Worm (Caenorhabditis elegans) whole organism, L2 larva: Measurements from ENCODE around the gene pges-2.

Source experiments
- C34F6.9 ChIP-seq: fragments of 150-350 bp; optimal IDR thresholded peaks from 2 replicates; lab custom pipeline; 2014; ENCODE audit warnings: missing biosample characterization, missing genetic modification characterization
- F13H6.1 ChIP-seq: sonication (generic microtip); optimal IDR thresholded peaks from 2 replicates; lab custom pipeline; 2016; ENCODE audit warnings: missing genetic modification characterization, missing compliant biosample characterization
- Y55F3AM.14 ChIP-seq: fragments of 200-800 bp; sonication (Bioruptor generic); optimal IDR thresholded peaks from 2 replicates; lab custom pipeline; 2018; ENCODE audit warnings: mild to moderate bottlenecking, missing genetic modification characterization, missing compliant biosample characterization
- ZK546.5 ChIP-seq: sonication (generic microtip); optimal IDR thresholded peaks from 2 replicates; lab custom pipeline; 2017; ENCODE audit warnings: missing biosample characterization, missing genetic modification characterization
- alr-1 ChIP-seq: fragments of 150-350 bp; optimal IDR thresholded peaks from 2 replicates; lab custom pipeline; 2014; ENCODE audit warnings: missing biosample characterization, missing genetic modification characterization
- ama-1 ChIP-seq: fragments of 150-350 bp; optimal IDR thresholded peaks from 2 replicates; lab custom pipeline; 2018; ENCODE audit warnings: inconsistent platforms
- blmp-1 ChIP-seq: sonication (generic microtip); optimal IDR thresholded peaks from 2 replicates; lab custom pipeline; 2017; ENCODE audit warnings: missing genetic modification characterization, mild to moderate bottlenecking, missing compliant biosample characterization, antibody characterized with exemption, moderate library complexity; ENCODE audit not compliant: insufficient read depth
- ceh-16 ChIP-seq: fragments of 150-350 bp; optimal IDR thresholded peaks from 2 replicates; lab custom pipeline; 2014; ENCODE audit warnings: missing biosample characterization, missing genetic modification characterization
- crh-2 ChIP-seq: sonication (generic microtip); optimal IDR thresholded peaks from 2 replicates; lab custom pipeline; 2017; ENCODE audit warnings: missing biosample characterization, missing genetic modification characterization
- dmd-4 ChIP-seq: sonication (generic microtip); optimal IDR thresholded peaks from 2 replicates; lab custom pipeline; 2017; ENCODE audit warnings: missing biosample characterization, missing genetic modification characterization
- egl-27 ChIP-seq: sonication (generic microtip); optimal IDR thresholded peaks from 3 replicates; lab custom pipeline; 2017; ENCODE audit warnings: missing biosample characterization, missing genetic modification reagents, missing genetic modification characterization
- elt-1 ChIP-seq: fragments of 150-350 bp; optimal IDR thresholded peaks from 2 replicates; lab custom pipeline; 2014; ENCODE audit warnings: missing biosample characterization, missing genetic modification characterization
- elt-3 ChIP-seq: sonication (generic microtip); optimal IDR thresholded peaks from 2 replicates; lab custom pipeline; 2017; ENCODE audit warnings: missing biosample characterization, missing genetic modification characterization
- fos-1 ChIP-seq: fragments of 150-350 bp; optimal IDR thresholded peaks from 2 replicates; lab custom pipeline; 2014; ENCODE audit warnings: missing biosample characterization, missing genetic modification characterization
- gmeb-1 ChIP-seq: fragments of 150-350 bp; optimal IDR thresholded peaks from 2 replicates; lab custom pipeline; 2014; ENCODE audit warnings: missing biosample characterization, missing genetic modification characterization
- lin-11 ChIP-seq: fragments of 150-350 bp; sonication (generic microtip); optimal IDR thresholded peaks from 2 replicates; lab custom pipeline; 2014; ENCODE audit warnings: missing biosample characterization, missing genetic modification characterization, inconsistent platforms, mixed read lengths
- lin-13 ChIP-seq: fragments of 150-350 bp; optimal IDR thresholded peaks from 2 replicates; lab custom pipeline; 2014; ENCODE audit warnings: missing biosample characterization, missing genetic modification reagents, missing genetic modification characterization
- lin-39 ChIP-seq: fragments of 150-350 bp; optimal IDR thresholded peaks from 2 replicates; lab custom pipeline; 2014; ENCODE audit warnings: missing biosample characterization, missing genetic modification reagents, missing genetic modification characterization
- lsy-2 ChIP-seq, 2 experiments: fragments of 150-350 bp in 1 of 2; sonication (generic microtip) in 1 of 2; optimal IDR thresholded peaks; 2 replicates each; lab custom pipeline; 2014 to 2017; ENCODE audit warnings: missing biosample characterization in 2 of 2, missing genetic modification characterization in 2 of 2
- mab-5 ChIP-seq: fragments of 150-350 bp; optimal IDR thresholded peaks from 2 replicates; lab custom pipeline; 2014; ENCODE audit warnings: missing biosample characterization, missing genetic modification characterization
- mdl-1 ChIP-seq, 2 experiments: fragments of 150-350 bp in 1 of 2; sonication (generic microtip) in 1 of 2; optimal IDR thresholded peaks; 2 replicates each; lab custom pipeline; 2017; ENCODE audit warnings: missing biosample characterization in 2 of 2, missing genetic modification characterization in 2 of 2
- nhr-11 ChIP-seq: fragments of 150-350 bp; optimal IDR thresholded peaks from 2 replicates; lab custom pipeline; 2014; ENCODE audit warnings: missing biosample characterization, missing genetic modification characterization
- nhr-12 ChIP-seq: fragments of 150-350 bp; optimal IDR thresholded peaks from 2 replicates; lab custom pipeline; 2014; ENCODE audit warnings: missing biosample characterization, missing genetic modification characterization
- nhr-129 ChIP-seq: fragments of 150-350 bp; optimal IDR thresholded peaks from 2 replicates; lab custom pipeline; 2014; ENCODE audit warnings: missing biosample characterization, missing genetic modification characterization
- nhr-21 ChIP-seq: fragments of 150-350 bp; optimal IDR thresholded peaks from 2 replicates; lab custom pipeline; 2014; ENCODE audit warnings: missing biosample characterization, missing genetic modification characterization
- nhr-23 ChIP-seq: fragments of 150-350 bp; optimal IDR thresholded peaks from 2 replicates; lab custom pipeline; 2014; ENCODE audit warnings: missing biosample characterization, missing genetic modification reagents, missing genetic modification characterization
- nhr-237 ChIP-seq: fragments of 150-350 bp; optimal IDR thresholded peaks from 2 replicates; lab custom pipeline; 2014; ENCODE audit warnings: missing biosample characterization, missing genetic modification characterization
- nhr-25 ChIP-seq: fragments of 150-350 bp; sonication (generic microtip); optimal IDR thresholded peaks from 3 replicates; lab custom pipeline; 2014; ENCODE audit warnings: missing biosample characterization, missing genetic modification characterization
- nhr-6 ChIP-seq: fragments of 150-350 bp; optimal IDR thresholded peaks from 2 replicates; lab custom pipeline; 2014; ENCODE audit warnings: missing biosample characterization, missing genetic modification characterization
- nhr-77 ChIP-seq: fragments of 150-350 bp; optimal IDR thresholded peaks from 2 replicates; lab custom pipeline; 2014; ENCODE audit warnings: missing biosample characterization, missing genetic modification characterization
- sem-4 ChIP-seq: fragments of 150-350 bp; optimal IDR thresholded peaks from 2 replicates; lab custom pipeline; 2014; ENCODE audit warnings: missing biosample characterization, missing genetic modification reagents, missing genetic modification characterization
- skn-1 ChIP-seq: sonication (generic microtip); optimal IDR thresholded peaks from 2 replicates; lab custom pipeline; 2017; ENCODE audit warnings: missing biosample characterization, missing genetic modification characterization
- sma-3 ChIP-seq: sonication (generic microtip); optimal IDR thresholded peaks from 2 replicates; lab custom pipeline; 2016; ENCODE audit warnings: missing genetic modification reagents, missing genetic modification characterization, missing compliant biosample characterization
- sma-9 ChIP-seq, 2 experiments: fragments of 150-350 bp in 1 of 2; sonication (generic microtip) in 1 of 2; optimal IDR thresholded peaks; 2 replicates each; lab custom pipeline; 2014 to 2016; ENCODE audit warnings: missing genetic modification characterization in 2 of 2, mild to moderate bottlenecking in 1 of 2, missing biosample characterization in 1 of 2, missing compliant biosample characterization in 1 of 2, missing genetic modification reagents in 1 of 2, moderate library complexity in 1 of 2
- snpc-4 ChIP-seq: fragments of 150-350 bp; optimal IDR thresholded peaks from 2 replicates; lab custom pipeline; 2014; ENCODE audit warnings: missing biosample characterization, missing genetic modification characterization
- unc-39 ChIP-seq: fragments of 150-350 bp; optimal IDR thresholded peaks from 2 replicates; lab custom pipeline; 2014; ENCODE audit warnings: missing biosample characterization, missing genetic modification characterization
- unc-55 ChIP-seq: fragments of 150-350 bp; sonication (generic microtip); optimal IDR thresholded peaks from 3 replicates; lab custom pipeline; 2014; ENCODE audit warnings: missing biosample characterization, missing genetic modification reagents, missing genetic modification characterization
- unc-62 ChIP-seq: fragments of 150-350 bp; optimal IDR thresholded peaks from 2 replicates; lab custom pipeline; 2014; ENCODE audit warnings: missing biosample characterization, missing genetic modification reagents, missing genetic modification characterization
- zag-1 ChIP-seq: fragments of 150-350 bp; optimal IDR thresholded peaks from 2 replicates; lab custom pipeline; 2014; ENCODE audit warnings: missing biosample characterization, missing genetic modification characterization
- ztf-1 ChIP-seq: fragments of 200-800 bp; sonication (Bioruptor generic); conservative IDR thresholded peaks from 2 replicates; pipeline ENCODE4 v1.3.6; 2022; ENCODE audit warnings: missing genetic modification characterization, missing compliant biosample characterization
- ztf-11 ChIP-seq: sonication (generic microtip); optimal IDR thresholded peaks from 2 replicates; lab custom pipeline; 2017; ENCODE audit warnings: missing biosample characterization, missing genetic modification characterization
- ztf-4 ChIP-seq: fragments of 150-350 bp; optimal IDR thresholded peaks from 2 replicates; lab custom pipeline; 2014; ENCODE audit warnings: missing biosample characterization, missing genetic modification characterization

Gene pges-2

DNA sequence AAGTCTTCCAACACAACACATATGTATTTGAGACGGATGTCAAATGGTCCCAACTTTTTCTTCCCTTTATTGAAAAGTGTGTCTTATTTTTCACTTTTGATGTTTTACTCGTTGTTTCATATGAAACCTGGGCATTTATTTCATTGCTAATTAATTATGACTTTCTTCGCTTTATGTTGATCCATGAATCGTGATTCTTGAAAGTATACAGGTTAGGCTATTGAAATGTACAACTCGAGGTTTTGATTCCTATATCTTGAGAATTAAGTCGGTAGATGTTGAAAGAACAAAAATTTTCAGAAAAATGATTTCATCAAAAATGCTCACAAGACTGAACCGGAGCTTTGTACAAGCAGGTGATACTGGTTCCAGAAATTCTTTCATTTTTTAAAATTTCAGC lies 19.5 kb upstream of the pges-2 start, which contains the start of gene nfu-1:
Gene nfu-1, plus strand, starts transcription at position 301 of the 400 bp plus-strand sequence.
- no peak for TF ChIP-seq elt-3 (tag; lab: Kevin White, UChicago)
- no peak for TF ChIP-seq nhr-6 (tag; lab: Kevin White, UChicago)
- no peak for TF ChIP-seq ceh-16 (tag; lab: Kevin White, UChicago)
- no peak for TF ChIP-seq ztf-11
- no peak for TF ChIP-seq sma-9 (GFP tag; optimal IDR thresholded peaks at IDR 0.05; lab: Kevin White, UChicago)
- TF ChIP-seq sma-9 (tag; optimal IDR thresholded peaks at IDR 0.05; lab: Kevin White, UChicago), result no peak
- no peak for TF ChIP-seq fos-1 (tag; lab: Kevin White, UChicago)
- TF ChIP-seq skn-1 (tag; lab: Kevin White, UChicago), result no peak
- TF ChIP-seq mdl-1 (tag; optimal IDR thresholded peaks at IDR 0.05; lab: Kevin White, UChicago), result no peak
- TF ChIP-seq mab-5, result no peak
- TF ChIP-seq alr-1 (tag; lab: Kevin White, UChicago), result no peak
- no peak for TF ChIP-seq gmeb-1
- TF ChIP-seq Y55F3AM.14 (GFP tag; lab: Kevin White, UChicago), result no peak
- TF ChIP-seq nhr-25 (tag; lab: Kevin White, UChicago), result no peak

DNA sequence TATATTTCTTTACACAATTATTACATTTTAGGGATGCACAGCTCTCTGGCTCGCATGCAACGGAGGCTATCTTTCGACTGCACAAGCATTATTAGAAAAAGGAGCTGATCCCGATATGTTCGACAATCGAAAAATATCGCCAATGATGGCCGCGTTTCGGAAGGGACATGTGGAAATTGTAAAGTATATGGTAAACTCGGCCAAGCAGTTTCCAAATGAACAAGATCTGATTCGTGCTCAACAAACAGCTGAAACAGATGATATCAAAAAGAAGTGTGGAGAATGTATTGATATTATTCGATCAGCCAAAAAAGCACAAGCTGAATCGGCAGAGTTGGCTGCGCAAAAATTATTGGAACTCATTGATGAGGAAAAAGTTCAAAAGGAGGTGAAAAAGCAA lies 15.3 kb upstream of the pges-2 start:
- TF ChIP-seq blmp-1 (no peak), ZK546.5 (tag; lab: Kevin White, UChicago) (no peak), ztf-11 (no peak), nhr-129 (tag; lab: Kevin White, UChicago) (no peak), snpc-4 (tag; lab: Kevin White, UChicago) (no peak), crh-2 (tag; lab: Kevin White, UChicago) (no peak), skn-1 (tag; lab: Kevin White, UChicago) (no peak), zag-1 (tag; lab: Kevin White, UChicago) (no peak), ama-1 (lab: Kevin White, UChicago) (no peak), alr-1 (tag; lab: Kevin White, UChicago) (no peak), nhr-11 (tag; lab: Kevin White, UChicago) (no peak), gmeb-1 (no peak), sem-4 (tag; lab: Kevin White, UChicago) (no peak), Y55F3AM.14 (GFP tag; lab: Kevin White, UChicago) (no peak), sma-3 (GFP tag; lab: Kevin White, UChicago) (no peak), nhr-12 (tag; lab: Kevin White, UChicago) (no peak), elt-3 (tag; lab: Kevin White, UChicago) (no peak), lin-39 (tag; lab: Kevin White, UChicago) (no peak), ztf-1 (GFP tag; lab: Robert Waterston, UW) (no peak), lin-11 (no peak)
- TF ChIP-seq, all 48 proteins: peak for 0

DNA sequence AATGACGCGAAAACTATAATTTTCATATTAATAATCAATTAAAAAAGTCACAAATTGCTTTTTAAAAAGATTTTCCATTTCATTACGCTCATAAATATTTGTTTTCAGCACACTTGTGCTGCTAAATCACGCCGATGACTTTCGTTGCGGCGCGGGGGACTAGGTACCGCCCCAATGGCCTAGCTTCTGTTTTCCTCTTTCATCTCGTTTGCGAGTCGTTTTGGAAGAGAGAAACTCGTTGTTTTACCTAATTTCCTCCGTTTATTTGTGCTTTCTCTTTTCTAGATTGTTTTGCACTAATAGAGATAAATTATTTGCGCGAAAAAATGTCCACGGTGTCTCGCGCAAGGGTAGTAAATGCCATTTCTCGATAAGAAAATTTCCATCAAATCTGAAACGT lies 13.4 kb upstream of the pges-2 start:
- TF ChIP-seq nhr-77 (tag; lab: Kevin White, UChicago), result no peak
- no peak for TF ChIP-seq nhr-11 (tag; lab: Kevin White, UChicago)
- TF ChIP-seq nhr-21, result no peak
- TF ChIP-seq ztf-11, result no peak
- no peak for TF ChIP-seq nhr-129 (tag; lab: Kevin White, UChicago)
- TF ChIP-seq nhr-23 (tag; lab: Kevin White, UChicago), result no peak
- TF ChIP-seq ZK546.5 (tag; lab: Kevin White, UChicago), result no peak
- no peak for TF ChIP-seq elt-1
- TF ChIP-seq dmd-4 (tag; lab: Kevin White, UChicago), result no peak
- TF ChIP-seq gmeb-1, result no peak
- TF ChIP-seq lin-11, result no peak
- no peak for TF ChIP-seq alr-1 (tag; lab: Kevin White, UChicago)
- TF ChIP-seq mab-5, result no peak
- no peak for TF ChIP-seq fos-1 (tag; lab: Kevin White, UChicago)
- no peak for TF ChIP-seq ztf-4
- no peak for TF ChIP-seq nhr-12 (tag; lab: Kevin White, UChicago)

DNA sequence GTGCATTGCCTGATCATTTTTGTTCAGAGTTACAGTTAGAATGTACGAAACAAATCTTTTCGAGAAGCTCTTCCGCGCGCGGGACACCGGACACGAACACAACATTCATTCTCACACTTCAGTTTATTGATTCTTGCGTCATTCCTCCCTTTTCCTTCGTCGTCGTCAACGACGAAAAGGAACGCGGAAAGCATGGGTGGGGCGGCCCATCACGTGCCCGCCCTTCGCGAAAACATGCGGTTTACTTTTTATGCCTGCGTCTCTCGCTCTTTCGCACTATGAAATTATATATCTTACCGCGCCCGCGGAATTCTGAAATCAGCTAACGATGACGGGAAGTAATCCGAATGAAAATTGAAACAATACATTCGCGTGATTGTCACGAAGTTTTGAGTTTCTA lies 13.0 kb upstream of the pges-2 start:
- no peak for TF ChIP-seq nhr-237 (tag; lab: Kevin White, UChicago)
- TF ChIP-seq ZK546.5 (tag; lab: Kevin White, UChicago), result no peak
- TF ChIP-seq ztf-4, result no peak
- TF ChIP-seq elt-3 (tag; lab: Kevin White, UChicago), result no peak
- TF ChIP-seq nhr-6 (tag; lab: Kevin White, UChicago), result no peak
- no peak for TF ChIP-seq elt-1
- no peak for TF ChIP-seq Y55F3AM.14 (GFP tag; lab: Kevin White, UChicago)
- TF ChIP-seq egl-27, result no peak
- peak; percentile 71 for TF ChIP-seq nhr-21
- no peak for TF ChIP-seq gmeb-1
- peak; percentile 23 for TF ChIP-seq sem-4 (tag; lab: Kevin White, UChicago)
- peak; percentile 55 for TF ChIP-seq nhr-25 (tag; lab: Kevin White, UChicago)
- no peak for TF ChIP-seq ama-1 (lab: Kevin White, UChicago)
- TF ChIP-seq unc-62 (GFP tag; lab: Kevin White, UChicago), result no peak
- TF ChIP-seq crh-2 (tag; lab: Kevin White, UChicago), result peak; percentile 41
- TF ChIP-seq unc-39 (tag; lab: Kevin White, UChicago), result no peak
- TF ChIP-seq mdl-1 (tag; optimal IDR thresholded peaks at IDR 0.05; lab: Kevin White, UChicago), result peak; percentile 1 to 76
- peak; percentile 53 for TF ChIP-seq sma-3 (GFP tag; lab: Kevin White, UChicago)
- no peak for TF ChIP-seq ceh-16 (tag; lab: Kevin White, UChicago)
- TF ChIP-seq ztf-1 (GFP tag; lab: Robert Waterston, UW), result no peak
- TF ChIP-seq lsy-2 (tag; optimal IDR thresholded peaks at IDR 0.05; lab: Kevin White, UChicago), result peak in 1 of 2 experiments; percentile 65
- TF ChIP-seq skn-1 (tag; lab: Kevin White, UChicago), result no peak
- TF ChIP-seq nhr-129 (tag; lab: Kevin White, UChicago), result peak; percentile 66
- no peak for TF ChIP-seq F13H6.1 (tag; lab: Kevin White, UChicago)
- TF ChIP-seq C34F6.9 (tag; lab: Kevin White, UChicago), result peak; percentile 79
- TF ChIP-seq lin-13 (GFP tag; lab: Kevin White, UChicago), result no peak
- peak; percentile 63 for TF ChIP-seq sma-9 (GFP tag; optimal IDR thresholded peaks at IDR 0.05; lab: Kevin White, UChicago)
- TF ChIP-seq sma-9 (tag; optimal IDR thresholded peaks at IDR 0.05; lab: Kevin White, UChicago), result no peak
- no peak for TF ChIP-seq fos-1 (tag; lab: Kevin White, UChicago)
- peak; percentile 24 for TF ChIP-seq snpc-4 (tag; lab: Kevin White, UChicago)
- TF ChIP-seq nhr-11 (tag; lab: Kevin White, UChicago), result no peak
- TF ChIP-seq unc-55, result no peak
- peak; percentile 40 for TF ChIP-seq lin-11
